Worm (Caenorhabditis elegans) whole organism, L4 larva: ENCODE results near the gene Y41C4A.6.

ENCODE experiments used
- Y5F2A.4 ChIP-seq: fragments of 200-800 bp; sonication (Bioruptor generic); optimal IDR thresholded peaks from 2 replicates; lab custom pipeline; 2018; ENCODE audit warnings: mild to moderate bottlenecking, missing genetic modification characterization, missing compliant biosample characterization
- dve-1 ChIP-seq: sonication (generic microtip); optimal IDR thresholded peaks from 2 replicates; lab custom pipeline; 2017; ENCODE audit warnings: antibody characterized with exemption, mild to moderate bottlenecking, missing genetic modification characterization, missing compliant biosample characterization; ENCODE audit not compliant: insufficient read depth
- pha-4 ChIP-seq, 2 experiments: fragments of 150-350 bp in 1 of 2; fragments of 200-800 bp in 1 of 2; sonication (Bioruptor generic) in 1 of 2; IDR thresholded peaks in 1 of 2; optimal IDR thresholded peaks in 1 of 2; 2 replicates each; pipeline versions ENCODE4 v1.3.6 to Lab custom; 2014 to 2022; ENCODE audit warnings: missing genetic modification characterization in 2 of 2, missing genetic modification reagents in 2 of 2, missing biosample characterization in 1 of 2, missing compliant biosample characterization in 1 of 2
- ztf-11 ChIP-seq: fragments of 150-350 bp; optimal IDR thresholded peaks from 2 replicates; lab custom pipeline; 2014; ENCODE audit warnings: missing biosample characterization, missing genetic modification characterization

DNA sequence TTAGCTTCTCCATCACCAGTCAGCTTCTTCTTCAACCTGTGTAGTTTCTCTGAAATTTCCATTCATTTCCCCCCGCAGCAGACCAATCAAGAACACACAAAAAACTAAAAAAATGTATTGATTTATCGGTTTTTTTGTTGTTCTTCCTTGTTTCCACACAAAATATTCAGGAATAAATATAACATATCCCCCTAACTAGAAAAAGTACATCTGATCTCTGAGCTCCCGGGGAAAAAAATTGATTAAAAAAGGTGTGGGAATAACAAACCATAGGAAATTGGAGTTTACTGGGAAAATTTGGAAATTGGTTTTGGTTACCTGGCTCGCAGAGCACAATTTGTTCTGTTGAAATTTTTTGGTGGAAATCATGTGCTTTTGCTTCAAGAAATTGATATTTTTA is 1.4 kb upstream of the Y41C4A.6 start, which contains the start of gene Y41C4A.22:
- TF ChIP-seq Y5F2A.4 (GFP tag; lab: Kevin White, UChicago) (no peak), pha-4 (GFP tag; IDR thresholded peaks at IDR 0.05; lab: Robert Waterston, UW) (no peak), pha-4 (tag; optimal IDR thresholded peaks at IDR 0.05; lab: Kevin White, UChicago) (no peak), dve-1 (tag; lab: Kevin White, UChicago) (no peak), ztf-11 (tag; lab: Kevin White, UChicago) (no peak)
